Worm (Caenorhabditis elegans) whole organism, early embryonic: ENCODE measurements around the gene nspc-14.

Experiments used
- B0310.2 ChIP-seq: sonication (generic microtip); optimal IDR thresholded peaks from 2 replicates; lab custom pipeline; 2016; ENCODE audit warnings: mild to moderate bottlenecking, missing genetic modification characterization, missing compliant biosample characterization
- F13C5.2 ChIP-seq: sonication (generic microtip); optimal IDR thresholded peaks from 2 replicates; lab custom pipeline; 2017; ENCODE audit warnings: mild to moderate bottlenecking, missing genetic modification characterization, inconsistent platforms, missing compliant biosample characterization
- aly-1 ChIP-seq: sonication (generic microtip); optimal IDR thresholded peaks from 2 replicates; lab custom pipeline; 2016; ENCODE audit warnings: missing genetic modification characterization, missing compliant biosample characterization
- ama-1 ChIP-seq: fragments of 150-350 bp; optimal IDR thresholded peaks from 2 replicates; lab custom pipeline; 2014
- ceh-13 ChIP-seq: fragments of 200-800 bp; sonication (Bioruptor generic); optimal IDR thresholded peaks from 2 replicates; lab custom pipeline; 2018; ENCODE audit warnings: mild to moderate bottlenecking, missing genetic modification characterization, missing compliant biosample characterization
- ceh-36 ChIP-seq: sonication (generic microtip); optimal IDR thresholded peaks from 2 replicates; lab custom pipeline; 2016; ENCODE audit warnings: missing genetic modification characterization, inconsistent platforms, missing compliant biosample characterization
- ets-7 ChIP-seq: sonication (generic microtip); optimal IDR thresholded peaks from 2 replicates; lab custom pipeline; 2016; ENCODE audit warnings: missing genotype, missing genetic modification characterization, missing compliant biosample characterization
- flt-1 ChIP-seq: fragments of 200-800 bp; sonication (Bioruptor generic); IDR thresholded peaks from 2 replicates; pipeline ENCODE4 v1.3.6; 2022; ENCODE audit warnings: missing genetic modification characterization, missing compliant biosample characterization
- hmbx-1 ChIP-seq: sonication (generic microtip); optimal IDR thresholded peaks from 2 replicates; lab custom pipeline; 2016; ENCODE audit warnings: mild to moderate bottlenecking, missing genetic modification characterization, missing compliant biosample characterization
- hmg-4 ChIP-seq: fragments of 200-800 bp; sonication (Bioruptor generic); optimal IDR thresholded peaks from 2 replicates; lab custom pipeline; 2018; ENCODE audit warnings: mild to moderate bottlenecking, missing genetic modification characterization, missing compliant biosample characterization
- hnd-1 ChIP-seq: sonication (generic microtip); optimal IDR thresholded peaks from 2 replicates; lab custom pipeline; 2016; ENCODE audit warnings: missing genetic modification characterization, missing compliant biosample characterization
- pes-1 ChIP-seq: fragments of 200-800 bp; sonication (Bioruptor generic); IDR thresholded peaks from 2 replicates; pipeline ENCODE4 v1.3.6; 2022; ENCODE audit warnings: missing genetic modification reagents, missing genetic modification characterization, missing compliant biosample characterization
- scrt-1 ChIP-seq: fragments of 200-800 bp; sonication (Bioruptor generic); IDR thresholded peaks from 2 replicates; pipeline ENCODE4 v1.3.6; 2022; ENCODE audit warnings: missing genetic modification characterization, missing compliant biosample characterization
- sea-1 ChIP-seq: fragments of 200-800 bp; sonication (Bioruptor generic); conservative IDR thresholded peaks from 2 replicates; pipeline ENCODE4 v1.3.6; 2022; ENCODE audit warnings: missing genetic modification characterization, missing compliant biosample characterization
- tbx-11 ChIP-seq: fragments of 200-800 bp; sonication (Bioruptor generic); IDR thresholded peaks from 2 replicates; pipeline ENCODE4 v1.3.6; 2022; ENCODE audit warnings: missing genetic modification characterization, missing compliant biosample characterization
- tbx-37 ChIP-seq: fragments of 200-800 bp; sonication (Bioruptor generic); conservative IDR thresholded peaks from 2 replicates; pipeline ENCODE4 v1.3.6; 2022; ENCODE audit warnings: missing genetic modification reagents, missing genetic modification characterization, missing compliant biosample characterization
- tra-4 ChIP-seq: sonication (generic microtip); optimal IDR thresholded peaks from 2 replicates; lab custom pipeline; 2017; ENCODE audit warnings: missing genetic modification characterization, missing compliant biosample characterization

The nspc-14 gene

ce11 chrX:12331795-12332194 lies 27.1 kb downstream of the nspc-14 start, which contains the start of gene srd-46:
Gene srd-46 (plus strand): TSS chrX:12332095.
- TF ChIP-seq scrt-1 (GFP tag; lab: Robert Waterston, UW) (no peak), ets-7 (no peak), ama-1 (lab: Kevin White, UChicago) (no peak)

- TF ChIP-seq ceh-13 (GFP tag; lab: Kevin White, UChicago) (no peak), scrt-1 (GFP tag; lab: Robert Waterston, UW) (no peak), hmbx-1 (tag; lab: Kevin White, UChicago) (no peak), tbx-11 (no peak), tbx-37 (GFP tag; lab: Robert Waterston, UW) (no peak), F13C5.2 (tag; lab: Kevin White, UChicago) (no peak), hmg-4 (no peak), tra-4 (no peak), sea-1 (GFP tag; lab: Robert Waterston, UW) (no peak), pes-1 (GFP tag; lab: Robert Waterston, UW) (no peak)
Observed at ce11 chrX:12328676-12329075, 30.2 kb downstream of the nspc-14 start, which contains the start of gene srd-45. Gene srd-45 (plus strand): TSS chrX:12328976.

ce11 chrX:12326424-12326823 lies 32.4 kb downstream of the nspc-14 start, which contains the start of gene srd-41:
Gene srd-41 (plus strand): TSS chrX:12326724.
- TF ChIP-seq ceh-13 (GFP tag; lab: Kevin White, UChicago) (no peak), hnd-1 (tag; lab: Kevin White, UChicago) (no peak), tbx-11 (no peak), ama-1 (lab: Kevin White, UChicago) (no peak)

ce11 chrX:12323439-12323838 lies 35.4 kb downstream of the nspc-14 start, which contains the start of gene srd-40:
Gene srd-40 (plus strand): TSS chrX:12323739.
- TF ChIP-seq B0310.2 (tag; lab: Kevin White, UChicago) (no peak), ceh-13 (GFP tag; lab: Kevin White, UChicago) (no peak), ama-1 (lab: Kevin White, UChicago) (no peak), hmbx-1 (tag; lab: Kevin White, UChicago) (no peak), hmg-4 (no peak), tra-4 (no peak), ceh-36 (tag; lab: Kevin White, UChicago) (no peak), aly-1 (tag; lab: Kevin White, UChicago) (no peak), tbx-37 (GFP tag; lab: Robert Waterston, UW) (no peak)

ce11 chrX:12321357-12321756 lies 37.5 kb downstream of the nspc-14 start, which contains the start of gene F17A2.13:
Gene F17A2.13 (plus strand): TSS chrX:12321657.
- TF ChIP-seq tbx-11, result no peak
- no peak for TF ChIP-seq sea-1 (GFP tag; lab: Robert Waterston, UW)
- no peak for TF ChIP-seq hmbx-1 (tag; lab: Kevin White, UChicago)
- TF ChIP-seq ets-7, result no peak
- TF ChIP-seq hmg-4, result no peak
- no peak for TF ChIP-seq B0310.2 (tag; lab: Kevin White, UChicago)
- TF ChIP-seq hnd-1 (tag; lab: Kevin White, UChicago), result no peak
- no peak for TF ChIP-seq ama-1 (lab: Kevin White, UChicago)
- TF ChIP-seq pes-1 (GFP tag; lab: Robert Waterston, UW), result no peak
- TF ChIP-seq ceh-13 (GFP tag; lab: Kevin White, UChicago), result no peak
- no peak for TF ChIP-seq flt-1 (GFP tag; lab: Robert Waterston, UW)
- TF ChIP-seq ceh-36 (tag; lab: Kevin White, UChicago), result no peak
- TF ChIP-seq aly-1 (tag; lab: Kevin White, UChicago), result no peak
- TF ChIP-seq F13C5.2 (tag; lab: Kevin White, UChicago), result no peak
- TF ChIP-seq tbx-37 (GFP tag; lab: Robert Waterston, UW), result no peak
- TF ChIP-seq scrt-1 (GFP tag; lab: Robert Waterston, UW), result no peak
- TF ChIP-seq tra-4, result no peak

ce11 chrX:12320737-12321136 lies 38.1 kb downstream of the nspc-14 start, which contains the start of gene ceh-40:
Gene ceh-40 (minus strand): TSS chrX:12320777.
- TF ChIP-seq ceh-13 (GFP tag; lab: Kevin White, UChicago), result no peak

- TF ChIP-seq ceh-13 (GFP tag; lab: Kevin White, UChicago) (no peak), flt-1 (GFP tag; lab: Robert Waterston, UW) (no peak), pes-1 (GFP tag; lab: Robert Waterston, UW) (no peak), tra-4 (no peak), aly-1 (tag; lab: Kevin White, UChicago) (no peak), ceh-36 (tag; lab: Kevin White, UChicago) (no peak), hmg-4 (no peak), F13C5.2 (tag; lab: Kevin White, UChicago) (no peak), scrt-1 (GFP tag; lab: Robert Waterston, UW) (no peak), hnd-1 (tag; lab: Kevin White, UChicago) (no peak)
Observed at ce11 chrX:12317560-12317959, 41.3 kb downstream of the nspc-14 start.

- TF ChIP-seq tbx-37 (GFP tag; lab: Robert Waterston, UW), result no peak
- TF ChIP-seq aly-1 (tag; lab: Kevin White, UChicago), result no peak
- no peak for TF ChIP-seq scrt-1 (GFP tag; lab: Robert Waterston, UW)
- TF ChIP-seq ceh-13 (GFP tag; lab: Kevin White, UChicago), result no peak
- TF ChIP-seq B0310.2 (tag; lab: Kevin White, UChicago), result no peak
- no peak for TF ChIP-seq hmbx-1 (tag; lab: Kevin White, UChicago)
- no peak for TF ChIP-seq tra-4
- TF ChIP-seq hnd-1 (tag; lab: Kevin White, UChicago), result no peak
- TF ChIP-seq ama-1 (lab: Kevin White, UChicago), result no peak
- no peak for TF ChIP-seq sea-1 (GFP tag; lab: Robert Waterston, UW)
- TF ChIP-seq F13C5.2 (tag; lab: Kevin White, UChicago), result no peak
- TF ChIP-seq flt-1 (GFP tag; lab: Robert Waterston, UW), result no peak
- no peak for TF ChIP-seq ets-7
- TF ChIP-seq ceh-36 (tag; lab: Kevin White, UChicago), result no peak
- TF ChIP-seq pes-1 (GFP tag; lab: Robert Waterston, UW), result no peak
- TF ChIP-seq tbx-11, result no peak
- TF ChIP-seq hmg-4, result no peak
Observed at ce11 chrX:12315268-12315667, 43.6 kb downstream of the nspc-14 start, which contains the start of gene xtr-2. Gene xtr-2 (plus strand): TSS chrX:12315568.
